Fruit fly (Drosophila melanogaster): ENCODE results near the gene RpL22.

The RpL22 gene

DNA sequence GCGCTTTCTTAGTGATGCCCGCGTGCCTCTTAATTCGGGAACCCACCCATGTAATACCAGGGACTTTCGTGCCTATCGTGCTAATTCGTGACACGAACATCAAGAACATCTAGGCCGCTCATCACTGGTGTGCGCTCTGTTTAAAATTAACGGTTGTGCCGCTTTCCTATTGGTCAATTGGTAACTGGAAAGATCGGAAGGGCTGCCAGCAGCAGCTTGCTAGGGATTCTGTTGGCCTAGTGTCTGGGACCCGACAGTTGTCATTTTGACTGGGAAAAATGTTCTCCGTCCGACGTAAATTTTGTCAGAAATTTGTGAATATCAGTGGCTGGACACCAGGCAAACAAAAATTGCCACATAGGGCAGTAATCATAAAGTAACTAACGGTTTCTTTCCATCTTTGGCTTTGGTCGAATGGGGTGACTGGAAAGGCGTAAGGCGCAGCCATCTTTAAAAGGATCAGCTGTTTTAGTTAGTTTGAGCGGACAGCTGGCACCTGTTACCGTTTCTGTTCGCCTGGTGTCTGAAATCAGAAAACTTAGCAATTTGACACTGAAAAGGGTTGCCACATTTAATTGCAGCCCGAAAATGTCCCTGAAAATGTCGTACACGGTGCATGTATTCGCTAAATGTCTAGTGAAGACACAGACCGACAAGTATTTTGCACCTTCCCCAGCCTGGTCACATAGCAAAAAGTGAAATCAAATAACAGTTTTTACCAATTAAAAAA is 5.9 kb downstream of the RpL22 start, which contains the start of gene CG5273 (continued):
- TF ChIP-seq Dip3 (GFP tag; optimal IDR thresholded peaks at IDR 0.05) (no peak), CG1602 (GFP tag; optimal IDR thresholded peaks at IDR 0.05) (no peak), CG10462 (GFP tag; optimal IDR thresholded peaks at IDR 0.05) (peak; percentile 84), Side (GFP tag; optimal IDR thresholded peaks at IDR 0.05) (no peak), Doc2 (GFP tag; IDR thresholded peaks at IDR 0.05) (no peak), dan (GFP tag; IDR thresholded peaks at IDR 0.05) (no peak), YL-1 (GFP tag; optimal IDR thresholded peaks at IDR 0.05) (peak; percentile 56), CG12236 (GFP tag; optimal IDR thresholded peaks at IDR 0.05) (no peak), CG3838 (GFP tag; optimal IDR thresholded peaks at IDR 0.05) (no peak), sug (tag; optimal IDR thresholded peaks at IDR 0.05) (peak; percentile 52), HLH3B (GFP tag; IDR thresholded peaks at IDR 0.05) (no peak), zfh1 (GFP tag; IDR thresholded peaks at IDR 0.05) (peak; percentile 22; the same call in 1 of the 3 replicates), CG10979 (tag; optimal IDR thresholded peaks at IDR 0.05) (no peak), Myb (GFP tag; optimal IDR thresholded peaks at IDR 0.05) (peak; percentile 94), BEAF-32 (GFP tag; optimal IDR thresholded peaks at IDR 0.05) (peak; percentile 86), CG9727 (GFP tag; optimal IDR thresholded peaks at IDR 0.05) (peak; percentile 17), CG4730 (GFP tag; IDR thresholded peaks at IDR 0.05) (no peak), slbo (GFP tag; IDR thresholded peaks at IDR 0.05) (peak; percentile 51), CG13424 (tag; optimal IDR thresholded peaks at IDR 0.05) (peak; percentile 5), grau (tag; optimal IDR thresholded peaks at IDR 0.05) (peak; percentile 21), sim (GFP tag; IDR thresholded peaks at IDR 0.05) (no peak), CG16779 (GFP tag; IDR thresholded peaks at IDR 0.05) (0 out of 2 replicates have a peak, but pooled peaks have one; percentile 14), eve (GFP tag; optimal IDR thresholded peaks at IDR 0.05) (no peak), CG32532 (GFP tag; IDR thresholded peaks at IDR 0.05) (no peak; the same call in 1 of the 2 replicates), CG32767 (GFP tag; IDR thresholded peaks at IDR 0.05) (no peak), abd-A (tag; optimal IDR thresholded peaks at IDR 0.05) (peak; percentile 95), CG2202 (tag; optimal IDR thresholded peaks at IDR 0.05) (no peak), odd (GFP tag; optimal IDR thresholded peaks at IDR 0.05) (no peak), E2f1 (GFP tag; IDR thresholded peaks at IDR 0.05) (0 out of 2 replicates have a peak, but pooled peaks have one; percentile 9), kah (GFP tag; optimal IDR thresholded peaks at IDR 0.05) (peak; percentile 48), Usf (GFP tag; optimal IDR thresholded peaks at IDR 0.05) (no peak), Six4 (GFP tag; optimal IDR thresholded peaks at IDR 0.05) (peak; percentile 52), Awh (GFP tag; IDR thresholded peaks at IDR 0.05) (no peak), hbn (GFP tag; IDR thresholded peaks at IDR 0.05; ENCODE audit: partially characterized antibody) (peak; percentile 96), CG7271 (tag; optimal IDR thresholded peaks at IDR 0.05) (no peak), CG17912 (GFP tag; optimal IDR thresholded peaks at IDR 0.05) (peak; percentile 6), dati (GFP tag; IDR thresholded peaks at IDR 0.05) (no peak), btn (GFP tag; optimal IDR thresholded peaks at IDR 0.05) (no peak), CG31224 (GFP tag; IDR thresholded peaks at IDR 0.05) (peak; percentile 98), Lim3 (GFP tag; IDR thresholded peaks at IDR 0.05) (no peak), CG13894 (tag; optimal IDR thresholded peaks at IDR 0.05) (peak; percentile 63), CG12155 (GFP tag; optimal IDR thresholded peaks at IDR 0.05) (no peak), hkb (optimal IDR thresholded peaks at IDR 0.05) (no peak), hkb (GFP tag; IDR thresholded peaks at IDR 0.05) (no peak; the same call in 1 of the 2 replicates), ftz-f1 (GFP tag; optimal IDR thresholded peaks at IDR 0.05) (peak; percentile 96), CkIIα-i1 (GFP tag; IDR thresholded peaks at IDR 0.05) (no peak), CG6791 (GFP tag; IDR thresholded peaks at IDR 0.05; ENCODE audit: partially characterized antibody) (peak; percentile 97), Bteb2 (GFP tag; optimal IDR thresholded peaks at IDR 0.05) (no peak), CG10431 (GFP tag; optimal IDR thresholded peaks at IDR 0.05) (peak; percentile 64), CG11456 (GFP tag; IDR thresholded peaks at IDR 0.05) (no peak), gcm (GFP tag; optimal IDR thresholded peaks at IDR 0.05) (no peak)
